Worm (Caenorhabditis elegans): ENCODE data around the gene snx-13.

The snx-13 gene

ce11 chrIV:17096168-17096567, 8.9 kb upstream of the snx-13 start, which contains the start of gene Y116A8C.27:
Gene Y116A8C.27 (minus strand): TSS chrIV:17096268.
- no peak for TF ChIP-seq tbx-2 (tag; optimal IDR thresholded peaks at IDR 0.05)
- no peak for TF ChIP-seq nhr-67 (tag; optimal IDR thresholded peaks at IDR 0.05)
- no peak for TF ChIP-seq nhr-23 (tag; optimal IDR thresholded peaks at IDR 0.05)
- TF ChIP-seq nhr-25 (tag; optimal IDR thresholded peaks at IDR 0.05) = no peak
- TF ChIP-seq nhr-43 (tag; optimal IDR thresholded peaks at IDR 0.05; ENCODE audit: poor library complexity, severe bottlenecking) = no peak
- TF ChIP-seq hmg-11 (tag; optimal IDR thresholded peaks at IDR 0.05) = no peak
- TF ChIP-seq sea-2 (GFP tag; optimal IDR thresholded peaks at IDR 0.05) = no peak

- no peak for TF ChIP-seq nhr-43 (tag; optimal IDR thresholded peaks at IDR 0.05; ENCODE audit: poor library complexity, severe bottlenecking)
- TF ChIP-seq pha-4 (tag; optimal IDR thresholded peaks at IDR 0.05) = peak; percentile 91
Measured at ce11 chrIV:17093701-17094100, 6.5 kb upstream of the snx-13 start, which contains the start of gene Y116A8C.29. Gene Y116A8C.29 (plus strand): TSS chrIV:17094028.

- no peak for TF ChIP-seq ceh-28 (tag; optimal IDR thresholded peaks at IDR 0.05)
- no peak for TF ChIP-seq lsy-12 (tag; optimal IDR thresholded peaks at IDR 0.05)
- TF ChIP-seq elt-2 (tag; optimal IDR thresholded peaks at IDR 0.05) = peak; percentile 7
- peak; percentile 4 for TF ChIP-seq nhr-43 (tag; optimal IDR thresholded peaks at IDR 0.05; ENCODE audit: poor library complexity, severe bottlenecking)
- no peak for TF ChIP-seq mdl-1 (tag; optimal IDR thresholded peaks at IDR 0.05)
- TF ChIP-seq nhr-237 (tag; optimal IDR thresholded peaks at IDR 0.05) = no peak
- TF ChIP-seq fkh-2 (tag; optimal IDR thresholded peaks at IDR 0.05) = no peak
- no peak for TF ChIP-seq nhr-23 (tag; optimal IDR thresholded peaks at IDR 0.05)
- TF ChIP-seq pha-4 (tag; optimal IDR thresholded peaks at IDR 0.05) = peak; percentile 3
- TF ChIP-seq ama-1 (optimal IDR thresholded peaks at IDR 0.05) = peak; percentile 13
Measured at ce11 chrIV:17088849-17089248, 1.6 kb upstream of the snx-13 start, which contains the start of gene Y116A8C.43. Gene Y116A8C.43 (plus strand): TSS chrIV:17088851.

DNA sequence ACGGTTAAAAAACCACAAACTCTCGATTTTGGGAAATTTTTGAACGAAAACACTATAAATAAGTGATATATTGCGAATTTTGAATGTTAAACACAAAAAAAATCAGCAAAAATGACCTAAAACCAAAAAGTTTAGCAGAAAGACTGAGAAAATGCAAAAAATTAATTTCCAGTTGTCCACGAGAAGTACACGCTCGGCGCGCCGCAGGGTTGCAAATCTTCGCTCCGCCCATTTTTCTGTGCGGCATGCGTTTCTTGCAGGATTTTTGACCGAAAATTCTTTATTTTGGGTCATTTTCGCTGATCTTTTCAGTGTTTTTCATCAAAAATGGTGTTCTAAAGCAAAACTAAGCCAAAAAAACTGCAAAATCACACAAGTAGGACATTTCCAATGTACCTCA, 2.4 kb downstream of the snx-13 start:
- TF ChIP-seq fos-1 (tag; optimal IDR thresholded peaks at IDR 0.05) = no peak
- TF ChIP-seq sea-2 (GFP tag; optimal IDR thresholded peaks at IDR 0.05) = no peak
- no peak for TF ChIP-seq nhr-237 (tag; optimal IDR thresholded peaks at IDR 0.05)
- TF ChIP-seq nhr-12 (tag; optimal IDR thresholded peaks at IDR 0.05) = no peak
- TF ChIP-seq mml-1 (tag; optimal IDR thresholded peaks at IDR 0.05) = no peak

DNA sequence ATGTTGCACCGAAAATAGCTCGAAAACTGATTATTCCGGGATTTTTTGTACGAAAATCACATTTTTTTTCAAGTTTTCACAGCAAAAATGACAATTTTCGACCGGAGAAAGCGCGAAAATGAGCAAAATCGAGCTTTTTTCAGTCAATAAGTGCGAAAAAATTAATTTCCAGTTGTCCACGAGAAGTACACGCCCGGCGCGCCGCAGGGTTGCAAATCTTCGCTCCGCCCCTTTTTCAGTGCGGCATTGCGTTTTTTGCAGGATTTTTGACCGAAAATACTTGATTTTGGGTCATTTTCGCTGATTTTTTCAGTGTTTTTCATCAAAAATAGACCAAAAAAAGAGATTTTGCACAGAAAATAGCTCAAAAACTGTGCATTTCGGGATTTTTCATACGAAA, 2.9 kb downstream of the snx-13 start:
- TF ChIP-seq nhr-12 (tag; optimal IDR thresholded peaks at IDR 0.05) (no peak), nhr-28 (tag; optimal IDR thresholded peaks at IDR 0.05) (no peak), pqm-1 (tag; optimal IDR thresholded peaks at IDR 0.05) (no peak), ztf-4 (tag; optimal IDR thresholded peaks at IDR 0.05) (no peak), R02D3.7 (tag; optimal IDR thresholded peaks at IDR 0.05) (no peak), unc-62 (GFP tag; optimal IDR thresholded peaks at IDR 0.05) (no peak), ceh-28 (tag; optimal IDR thresholded peaks at IDR 0.05) (no peak), ceh-16 (tag; optimal IDR thresholded peaks at IDR 0.05) (no peak), ZK546.5 (tag; optimal IDR thresholded peaks at IDR 0.05) (no peak), egl-5 (tag; optimal IDR thresholded peaks at IDR 0.05) (no peak), skn-1 (tag; optimal IDR thresholded peaks at IDR 0.05) (no peak), hmg-11 (tag; optimal IDR thresholded peaks at IDR 0.05) (peak; percentile 12), snpc-4 (tag; optimal IDR thresholded peaks at IDR 0.05) (no peak), lsy-12 (tag; optimal IDR thresholded peaks at IDR 0.05) (no peak), egl-27 (tag; optimal IDR thresholded peaks at IDR 0.05) (no peak), elt-3 (tag; optimal IDR thresholded peaks at IDR 0.05) (no peak), lin-15B (tag; optimal IDR thresholded peaks at IDR 0.05) (peak; percentile 46), ztf-11 (tag; optimal IDR thresholded peaks at IDR 0.05) (no peak), nhr-77 (tag; optimal IDR thresholded peaks at IDR 0.05) (no peak), nhr-76 (tag; optimal IDR thresholded peaks at IDR 0.05) (no peak), pha-4 (tag; optimal IDR thresholded peaks at IDR 0.05) (peak; percentile 15), nfya-1 (tag; optimal IDR thresholded peaks at IDR 0.05; ENCODE audit: insufficient read depth) (peak; percentile 0), elt-2 (tag; optimal IDR thresholded peaks at IDR 0.05) (no peak), mdl-1 (tag; optimal IDR thresholded peaks at IDR 0.05) (no peak), mml-1 (tag; optimal IDR thresholded peaks at IDR 0.05) (no peak)
